Fruit fly (Drosophila melanogaster) whole organism, embryonic: ENCODE measurements around the gene CG42259.

ENCODE experiments used
- Antp ChIP-seq: fragments of 200-800 bp; sonication (Bioruptor generic); optimal IDR thresholded peaks from 3 replicates; lab custom pipeline; 2016; ENCODE audit warnings: missing biosample characterization, missing genetic modification characterization
- Asciz ChIP-seq: fragments of 200-800 bp; sonication (Bioruptor generic); optimal IDR thresholded peaks from 2 replicates; lab custom pipeline; 2017; ENCODE audit warnings: missing biosample characterization, mild to moderate bottlenecking, missing genetic modification characterization, missing genetic modification reagents
- BEAF-32 ChIP-seq: fragments of 200-800 bp; sonication (Bioruptor generic); optimal IDR thresholded peaks from 3 replicates; lab custom pipeline; 2017; ENCODE audit warnings: missing biosample characterization, missing genetic modification characterization, mild to moderate bottlenecking, moderate library complexity, missing genetic modification reagents
- Bgb ChIP-seq: fragments of 200-800 bp; sonication (Bioruptor generic); IDR thresholded peaks from 2 replicates; pipeline ENCODE4 v1.3.6; 2022; ENCODE audit warnings: missing biosample characterization, missing genetic modification characterization; ENCODE audit not compliant: partially characterized antibody
- CG12071 ChIP-seq: fragments of 200-800 bp; sonication (Bioruptor generic); optimal IDR thresholded peaks from 3 replicates; lab custom pipeline; 2018; ENCODE audit warnings: missing biosample characterization, mild to moderate bottlenecking, missing genetic modification characterization
- CG13424 ChIP-seq: fragments of 200-800 bp; sonication (Bioruptor generic); optimal IDR thresholded peaks from 2 replicates; lab custom pipeline; 2019; ENCODE audit warnings: missing biosample characterization, mild to moderate bottlenecking, missing genetic modification characterization, moderate library complexity
- CG14014 ChIP-seq: fragments of 200-800 bp; sonication (Bioruptor generic); IDR thresholded peaks from 2 replicates; pipeline ENCODE4 v1.3.6; 2022; ENCODE audit warnings: missing biosample characterization, missing genetic modification characterization
- CG1603 ChIP-seq: fragments of 200-800 bp; sonication (Bioruptor generic); optimal IDR thresholded peaks from 2 replicates; lab custom pipeline; 2019; ENCODE audit warnings: missing biosample characterization, mild to moderate bottlenecking, missing genetic modification characterization, moderate library complexity
- CG16813 ChIP-seq: fragments of 200-800 bp; sonication (Bioruptor generic); IDR thresholded peaks from 3 replicates; pipeline ENCODE4 v1.3.6; 2022; ENCODE audit warnings: missing biosample characterization, missing genetic modification characterization; ENCODE audit not compliant: partially characterized antibody
- CG2129 ChIP-seq: fragments of 200-800 bp; sonication (Bioruptor generic); IDR thresholded peaks from 2 replicates; pipeline ENCODE4 v1.3.6; 2022; ENCODE audit warnings: missing biosample characterization, missing genetic modification characterization; ENCODE audit not compliant: partially characterized antibody
- CG30020 ChIP-seq: fragments of 200-800 bp; optimal IDR thresholded peaks from 2 replicates; lab custom pipeline; 2019; ENCODE audit warnings: missing biosample characterization, mild to moderate bottlenecking, missing genetic modification characterization, moderate library complexity
- CG3407 ChIP-seq: fragments of 200-800 bp; sonication (Bioruptor generic); optimal IDR thresholded peaks from 2 replicates; lab custom pipeline; 2018; ENCODE audit warnings: missing biosample characterization, mild to moderate bottlenecking, missing genetic modification characterization
- CG6272 ChIP-seq: fragments of 200-800 bp; sonication (Bioruptor generic); IDR thresholded peaks from 2 replicates; pipeline ENCODE4 v1.3.6; 2022; ENCODE audit warnings: missing biosample characterization, missing genetic modification characterization
- CG6791 ChIP-seq: fragments of 200-800 bp; sonication (Bioruptor generic); IDR thresholded peaks from 3 replicates; pipeline ENCODE4 v1.3.6; 2022; ENCODE audit warnings: missing biosample characterization, missing genetic modification characterization; ENCODE audit not compliant: partially characterized antibody
- CG9932 ChIP-seq: fragments of 200-800 bp; sonication (Bioruptor generic); IDR thresholded peaks from 2 replicates; pipeline ENCODE4 v1.3.6; 2022; ENCODE audit warnings: missing biosample characterization, missing genetic modification characterization
- CTCF ChIP-seq: fragments of 200-800 bp; sonication (Bioruptor generic); optimal IDR thresholded peaks from 2 replicates; lab custom pipeline; 2017; ENCODE audit warnings: missing biosample characterization, mild to moderate bottlenecking, missing genetic modification characterization, moderate library complexity
- CrebB ChIP-seq: fragments of 200-800 bp; sonication (Bioruptor generic); optimal IDR thresholded peaks from 3 replicates; lab custom pipeline; 2018; ENCODE audit warnings: missing biosample characterization, mild to moderate bottlenecking, missing genetic modification characterization
- Drgx ChIP-seq: fragments of 200-800 bp; sonication (Bioruptor generic); IDR thresholded peaks from 2 replicates; pipeline ENCODE4 v1.3.6; 2022; ENCODE audit warnings: missing biosample characterization, missing genetic modification characterization
- E2f2 ChIP-seq: fragments of 200-800 bp; sonication (Bioruptor generic); IDR thresholded peaks from 2 replicates; pipeline ENCODE4 v1.3.6; 2022; ENCODE audit warnings: missing biosample characterization, missing genetic modification characterization
- Ets97D ChIP-seq: fragments of 200-800 bp; sonication (Bioruptor generic); optimal IDR thresholded peaks from 3 replicates; lab custom pipeline; 2016; ENCODE audit warnings: missing biosample characterization, missing genetic modification characterization
- HLH3B ChIP-seq: fragments of 200-800 bp; sonication (Bioruptor generic); IDR thresholded peaks from 2 replicates; pipeline ENCODE4 v1.3.6; 2022; ENCODE audit warnings: missing biosample characterization, missing genetic modification characterization
- Jarid2 ChIP-seq: fragments of 200-800 bp; sonication (Bioruptor generic); optimal IDR thresholded peaks from 3 replicates; lab custom pipeline; 2017; ENCODE audit warnings: mild to moderate bottlenecking, missing biosample characterization, missing genetic modification reagents, missing genetic modification characterization
- MESR4 ChIP-seq: fragments of 200-800 bp; sonication (Bioruptor generic); optimal IDR thresholded peaks from 2 replicates; lab custom pipeline; 2018; ENCODE audit warnings: missing biosample characterization, mild to moderate bottlenecking, missing genetic modification characterization, moderate library complexity
- Mes4 ChIP-seq: fragments of 200-800 bp; sonication (Bioruptor generic); optimal IDR thresholded peaks from 2 replicates; lab custom pipeline; 2016; ENCODE audit warnings: missing biosample characterization, missing genetic modification characterization
- NfI ChIP-seq: fragments of 200-800 bp; sonication (Bioruptor generic); optimal IDR thresholded peaks from 3 replicates; lab custom pipeline; 2018; ENCODE audit warnings: missing biosample characterization, mild to moderate bottlenecking, missing genetic modification characterization, moderate library complexity
- Side ChIP-seq: fragments of 200-800 bp; sonication (Bioruptor generic); optimal IDR thresholded peaks from 2 replicates; lab custom pipeline; 2016; ENCODE audit warnings: missing biosample characterization, missing genetic modification characterization
- Sin3A ChIP-seq: fragments of >200 bp; optimal IDR thresholded peaks from 2 replicates; lab custom pipeline; 2018
- Sox102F ChIP-seq: fragments of 200-800 bp; sonication (Bioruptor generic); optimal IDR thresholded peaks from 2 replicates; lab custom pipeline; 2018; ENCODE audit warnings: missing biosample characterization, mild to moderate bottlenecking, missing genetic modification characterization, moderate library complexity
- amos ChIP-seq: fragments of 200-800 bp; sonication (Bioruptor generic); IDR thresholded peaks from 2 replicates; pipeline ENCODE4 v1.3.6; 2022; ENCODE audit warnings: missing biosample characterization, missing genetic modification characterization; ENCODE audit not compliant: partially characterized antibody
- bbx ChIP-seq: fragments of 200-800 bp; sonication (Bioruptor generic); IDR thresholded peaks from 2 replicates; pipeline ENCODE4 v1.3.6; 2022; ENCODE audit warnings: missing biosample characterization, missing genetic modification characterization; ENCODE audit not compliant: partially characterized antibody
- bowl ChIP-seq: fragments of 200-800 bp; sonication (Bioruptor generic); IDR thresholded peaks from 2 replicates; pipeline ENCODE4 v1.3.6; 2022; ENCODE audit warnings: missing biosample characterization, missing genetic modification characterization
- disco-r ChIP-seq: fragments of 200-800 bp; sonication (Bioruptor generic); optimal IDR thresholded peaks from 2 replicates; lab custom pipeline; 2016; ENCODE audit warnings: missing biosample characterization, missing genetic modification characterization
- emc ChIP-seq: fragments of 200-800 bp; sonication (Bioruptor generic); optimal IDR thresholded peaks from 2 replicates; lab custom pipeline; 2016; ENCODE audit warnings: missing biosample characterization, missing genetic modification characterization
- fd3F ChIP-seq: fragments of 200-800 bp; sonication (Bioruptor generic); optimal IDR thresholded peaks from 2 replicates; lab custom pipeline; 2018; ENCODE audit warnings: missing biosample characterization, mild to moderate bottlenecking, missing genetic modification characterization, moderate library complexity
- gce ChIP-seq: fragments of 200-800 bp; sonication (Bioruptor generic); IDR thresholded peaks from 3 replicates; pipeline ENCODE4 v1.3.6; 2022; ENCODE audit warnings: missing biosample characterization, missing genetic modification characterization
- gro ChIP-seq: fragments of 200-800 bp; sonication (Bioruptor generic); optimal IDR thresholded peaks from 2 replicates; lab custom pipeline; 2016; ENCODE audit warnings: missing biosample characterization, missing genetic modification characterization
- ham ChIP-seq: fragments of 200-800 bp; sonication (Bioruptor generic); IDR thresholded peaks from 2 replicates; pipeline ENCODE4 v1.3.6; 2022; ENCODE audit warnings: missing biosample characterization, missing genetic modification characterization
- hbn ChIP-seq: fragments of 200-800 bp; sonication (Bioruptor generic); IDR thresholded peaks from 2 replicates; pipeline ENCODE4 v1.3.6; 2022; ENCODE audit warnings: missing biosample characterization, missing genetic modification characterization; ENCODE audit not compliant: partially characterized antibody
- insv ChIP-seq, 2 experiments: fragments of 200-800 bp; sonication (Bioruptor generic); optimal IDR thresholded peaks; 3 replicates each; lab custom pipeline; 2016 to 2018; ENCODE audit warnings: missing biosample characterization in 2 of 2, missing genetic modification characterization in 2 of 2
- pan ChIP-seq, 4 experiments: fragments of >200 bp in 3 of 4; fragments of 200-800 bp in 1 of 4; sonication (Bioruptor generic) in 1 of 4; optimal IDR thresholded peaks in 3 of 4; IDR thresholded peaks in 1 of 4; 2 replicates each; pipeline versions ENCODE4 v1.3.6 to Lab custom; 2017 to 2022; ENCODE audit warnings: missing biosample characterization in 2 of 4, missing genetic modification characterization in 2 of 4, mixed read lengths in 1 of 4
- pita ChIP-seq: fragments of 200-800 bp; sonication (Bioruptor generic); optimal IDR thresholded peaks from 2 replicates; lab custom pipeline; 2017; ENCODE audit warnings: missing biosample characterization, mild to moderate bottlenecking, missing genetic modification characterization
- schlank ChIP-seq: fragments of 200-800 bp; sonication (Bioruptor generic); optimal IDR thresholded peaks from 2 replicates; lab custom pipeline; 2018; ENCODE audit warnings: missing biosample characterization, mild to moderate bottlenecking, missing genetic modification characterization
- stwl ChIP-seq: fragments of 200-800 bp; sonication (Bioruptor generic); optimal IDR thresholded peaks from 3 replicates; lab custom pipeline; 2018; ENCODE audit warnings: missing biosample characterization, mild to moderate bottlenecking, missing genetic modification characterization, moderate library complexity
- unc-4 ChIP-seq: fragments of 200-800 bp; sonication (Bioruptor generic); IDR thresholded peaks from 2 replicates; pipeline ENCODE4 v1.3.6; 2022; ENCODE audit warnings: missing biosample characterization, missing genetic modification characterization; ENCODE audit not compliant: partially characterized antibody
- z ChIP-seq: fragments of 200-800 bp; sonication (Bioruptor generic); IDR thresholded peaks from 3 replicates; pipeline ENCODE4 v1.3.6; 2022; ENCODE audit warnings: missing biosample characterization, missing genetic modification characterization
- zen ChIP-seq: fragments of 200-800 bp; sonication (Bioruptor generic); optimal IDR thresholded peaks from 3 replicates; lab custom pipeline; 2018; ENCODE audit warnings: missing biosample characterization, mild to moderate bottlenecking, missing genetic modification characterization, moderate library complexity

CG42259 gene

DNA sequence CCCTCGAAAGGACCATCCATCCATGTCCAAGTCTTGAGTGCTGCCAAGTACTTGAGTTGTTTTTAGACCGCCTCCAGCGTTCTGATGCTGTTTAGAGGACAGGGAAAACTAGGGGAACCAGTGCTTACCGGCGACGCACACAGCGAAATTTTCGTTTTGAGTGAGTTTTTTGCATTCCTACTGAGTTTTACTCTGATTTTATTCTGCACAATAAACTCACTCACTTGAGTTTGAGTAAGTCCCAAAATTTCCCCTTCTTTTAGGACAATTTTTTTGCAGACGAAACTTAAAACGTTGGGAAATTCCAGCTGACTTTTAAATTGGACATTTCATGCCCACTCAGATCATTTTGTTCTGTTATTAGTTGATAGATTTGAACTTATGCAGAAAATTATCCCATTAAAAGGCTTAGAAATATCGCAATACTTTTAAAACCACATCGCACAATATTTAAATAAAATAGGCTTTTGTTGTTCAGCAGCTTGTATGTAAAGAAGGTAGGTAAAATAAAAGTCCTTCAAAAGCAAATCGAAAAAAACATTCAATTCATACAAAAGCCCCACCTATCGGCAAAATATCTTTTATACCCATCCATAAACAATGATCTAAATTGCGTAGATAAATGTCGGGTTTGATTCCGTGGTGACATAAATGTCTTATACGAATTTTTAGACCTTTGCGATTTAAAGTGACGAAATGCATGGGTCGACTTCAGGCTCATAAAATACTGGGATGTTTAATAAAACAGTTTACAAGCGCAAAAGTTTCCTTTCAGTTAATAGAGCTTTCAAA lies 36.4 kb upstream of the CG42259 start:
- TF ChIP-seq z (GFP tag; lab: Robert Waterston, UW) (peak; percentile 95), stwl (peak; percentile 10), pita (GFP tag; lab: Kevin White, UChicago) (peak; percentile 49), Sox102F (peak; percentile 7), insv (GFP tag; optimal IDR thresholded peaks at IDR 0.05; lab: Kevin White, UChicago) (peak in 1 of 2 experiments; percentile 22), NfI (GFP tag; lab: Kevin White, UChicago) (peak; percentile 15), CTCF (GFP tag; lab: Kevin White, UChicago) (peak; percentile 90), fd3F (no peak), Antp (GFP tag; lab: Kevin White, UChicago) (no peak), gce (peak; percentile 31; the same call in 1 of the 3 replicates), CG1603 (tag; lab: Kevin White, UChicago) (peak; percentile 21), Asciz (GFP tag; lab: Kevin White, UChicago) (no peak)

- TF ChIP-seq zen (tag; lab: Kevin White, UChicago) (no peak), CG12071 (GFP tag; lab: Kevin White, UChicago) (no peak), Sin3A (no peak), CG30020 (tag; lab: Kevin White, UChicago) (no peak), CG14014 (GFP tag; lab: Robert Waterston, UW) (no peak), CrebB (tag; lab: Kevin White, UChicago) (no peak), Bgb (no peak), Drgx (GFP tag; lab: Robert Waterston, UW) (no peak), unc-4 (GFP tag; lab: Robert Waterston, UW) (no peak), Mes4 (GFP tag; lab: Kevin White, UChicago) (no peak), schlank (tag; lab: Kevin White, UChicago) (no peak), disco-r (GFP tag; lab: Kevin White, UChicago) (no peak), CG2129 (no peak), CG6791 (GFP tag; lab: Robert Waterston, UW) (no peak), CG16813 (no peak), Antp (GFP tag; lab: Kevin White, UChicago) (no peak), amos (GFP tag; lab: Robert Waterston, UW) (no peak), emc (GFP tag; lab: Kevin White, UChicago) (no peak), HLH3B (no peak), CG6272 (GFP tag; lab: Robert Waterston, UW) (no peak)
- TF ChIP-seq, all 482 proteins: peak for 0
These were observed 34.4 kb upstream of the CG42259 start, which contains the start of the genes TfIIA-S-2 and CG14631 for dm6 chrX:1011543-1012085. Gene TfIIA-S-2 (minus strand): TSS chrX:1011643. Gene CG14631 (plus strand): TSS chrX:1012035.

- TF ChIP-seq CG13424 (tag; lab: Kevin White, UChicago): no peak
- peak; percentile 65 for TF ChIP-seq BEAF-32 (GFP tag; lab: Kevin White, UChicago)
- 0 out of 2 replicates have a peak, but pooled peaks have one; percentile 42 for TF ChIP-seq hbn
- no peak for TF ChIP-seq ham (GFP tag; lab: Robert Waterston, UW)
- peak; percentile 88 for TF ChIP-seq Ets97D (GFP tag; lab: Kevin White, UChicago)
- TF ChIP-seq gro: peak; percentile 17
- TF ChIP-seq CG9932: no peak
- no peak for TF ChIP-seq pan (optimal IDR thresholded peaks at IDR 0.05; lab: Kevin White, UChicago)
- TF ChIP-seq pan (GFP tag; optimal IDR thresholded peaks at IDR 0.05 in 1 of 2, IDR thresholded peaks at IDR 0.05 in 1 of 2): peak in 1 of 2 experiments; percentile 28
- no peak for TF ChIP-seq Side (GFP tag; lab: Kevin White, UChicago)
- peak; percentile 86 for TF ChIP-seq Jarid2
- peak; percentile 12 for TF ChIP-seq NfI (GFP tag; lab: Kevin White, UChicago)
- TF ChIP-seq MESR4 (GFP tag; lab: Kevin White, UChicago): peak; percentile 36
- no peak for TF ChIP-seq Drgx (GFP tag; lab: Robert Waterston, UW)
- 0 out of 2 replicates have a peak, but pooled peaks have one; percentile 19 for TF ChIP-seq bowl (GFP tag; lab: Robert Waterston, UW)
- TF ChIP-seq bbx (GFP tag; lab: Robert Waterston, UW): peak; percentile 48; the same call in 1 of the 2 replicates
- TF ChIP-seq E2f2 (GFP tag; lab: Robert Waterston, UW): peak; percentile 59
- peak; percentile 11 for TF ChIP-seq CG3407 (GFP tag; lab: Kevin White, UChicago)
These were observed 19.5 kb upstream of the CG42259 start, which contains the start of the genes CG32814, CG11638 and CG3021 for dm6 chrX:1026511-1026910. Gene CG32814 (minus strand): TSS chrX:1026700. Gene CG11638 (minus strand): TSS chrX:1026703. Gene CG3021 (plus strand): TSS chrX:1026791.
